Fruit fly (Drosophila melanogaster) whole organism, wandering third instar larva: ENCODE measurements around the gene AlaRS.

ENCODE experiments used
- Abd-B ChIP-seq: fragments of >200 bp; optimal IDR thresholded peaks from 2 replicates; lab custom pipeline; 2017; ENCODE audit warnings: missing biosample characterization, missing genetic modification characterization
- CG9705 ChIP-seq: fragments of 200-800 bp; sonication (Bioruptor generic); optimal IDR thresholded peaks from 2 replicates; lab custom pipeline; 2018; ENCODE audit warnings: missing biosample characterization, mild to moderate bottlenecking, missing genetic modification characterization
- CrebA ChIP-seq: fragments of 200-800 bp; sonication (Bioruptor generic); optimal IDR thresholded peaks from 2 replicates; lab custom pipeline; 2016; ENCODE audit warnings: missing biosample characterization, mild to moderate bottlenecking, missing genetic modification characterization, borderline replicate concordance
- Dfd ChIP-seq: fragments of >200 bp; optimal IDR thresholded peaks from 2 replicates; lab custom pipeline; 2017; ENCODE audit warnings: missing biosample characterization, missing genetic modification characterization
- Dif ChIP-seq: fragments of 200-275, 200-300 bp; sonication (Bioruptor generic); optimal IDR thresholded peaks from 2 replicates; lab custom pipeline; 2018; ENCODE audit warnings: missing biosample characterization, missing genetic modification characterization; ENCODE audit not compliant: partially characterized antibody
- OdsH ChIP-seq: fragments of 200-800 bp; sonication (Bioruptor generic); optimal IDR thresholded peaks from 2 replicates; lab custom pipeline; 2016; ENCODE audit warnings: missing biosample characterization, mild to moderate bottlenecking, missing genetic modification characterization
- Rel ChIP-seq, 2 experiments: fragments of 200-800 bp; sonication (Bioruptor generic) in 1 of 2; optimal IDR thresholded peaks; 2 replicates in 1 of 2; 3 replicates in 1 of 2; lab custom pipeline; 2016 to 2019; ENCODE audit warnings: mild to moderate bottlenecking in 2 of 2, missing biosample characterization in 2 of 2, missing genetic modification characterization in 2 of 2, moderate library complexity in 1 of 2
- foxo ChIP-seq, 2 experiments: fragments of 200-800 bp; sonication (Bioruptor generic); optimal IDR thresholded peaks; 2 replicates in 1 of 2; 3 replicates in 1 of 2; lab custom pipeline; 2016 to 2017; ENCODE audit warnings: missing biosample characterization in 2 of 2, missing genetic modification characterization in 2 of 2
- lola ChIP-seq: fragments of >200 bp; optimal IDR thresholded peaks from 2 replicates; lab custom pipeline; 2017; ENCODE audit warnings: missing biosample characterization, missing genetic modification characterization
- pan ChIP-seq: fragments of >200 bp; optimal IDR thresholded peaks from 2 replicates; lab custom pipeline; 2017
- psq ChIP-seq: fragments of 200-800 bp; sonication (Bioruptor generic); optimal IDR thresholded peaks from 3 replicates; lab custom pipeline; 2017; ENCODE audit warnings: missing biosample characterization, mild to moderate bottlenecking, missing genetic modification characterization, moderate library complexity
- sage ChIP-seq: fragments of 200-800 bp; sonication (Bioruptor generic); optimal IDR thresholded peaks from 2 replicates; lab custom pipeline; 2016; ENCODE audit warnings: missing biosample characterization, mild to moderate bottlenecking, missing genetic modification characterization

DNA sequence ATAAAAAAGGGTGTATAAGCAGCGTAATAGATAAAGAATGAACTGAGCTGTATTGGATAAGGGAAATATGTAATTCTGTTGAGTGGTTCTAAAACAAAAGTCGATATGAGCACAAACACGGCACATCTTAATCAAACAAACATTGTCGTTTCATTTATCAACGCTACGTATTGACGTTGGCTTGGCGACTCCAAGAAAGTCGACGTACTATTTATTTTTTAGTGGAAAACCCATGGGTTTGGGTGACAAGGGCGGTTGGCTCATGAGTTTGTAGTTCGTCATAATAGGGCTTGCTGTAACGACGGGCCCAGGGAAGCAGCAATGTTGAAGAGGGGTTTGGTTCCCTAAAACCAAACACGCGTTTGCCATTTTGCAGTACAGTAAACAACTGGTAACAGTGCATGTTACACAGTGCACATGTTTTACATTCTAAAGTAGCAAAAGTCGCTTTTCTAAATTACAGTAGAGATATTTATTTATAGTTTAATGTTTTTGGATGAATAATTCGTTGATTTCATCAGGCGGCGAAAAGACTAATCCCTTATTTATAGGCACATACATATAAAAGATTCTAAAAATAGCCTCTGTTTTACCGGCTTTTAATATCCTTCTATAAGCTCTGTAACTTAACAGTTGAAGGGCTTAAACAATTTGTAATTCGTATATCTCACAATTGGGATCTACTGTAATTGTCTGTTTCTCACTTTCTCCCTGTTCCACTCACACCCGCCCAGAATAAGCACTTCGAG lies 20.2 kb downstream of the AlaRS start:
- peak; percentile 59 for TF ChIP-seq psq
- TF ChIP-seq Dfd (GFP tag; lab: Kevin White, UChicago): no peak
- TF ChIP-seq sage (GFP tag; lab: Kevin White, UChicago): no peak
- no peak for TF ChIP-seq Dif (GFP tag; lab: Kevin White, UChicago)
- no peak for TF ChIP-seq lola (GFP tag; lab: Kevin White, UChicago)
- no peak for TF ChIP-seq Abd-B
- TF ChIP-seq pan (lab: Kevin White, UChicago): no peak
- peak in 1 of 2 experiments; percentile 49 for TF ChIP-seq foxo (GFP tag; optimal IDR thresholded peaks at IDR 0.05; lab: Kevin White, UChicago)
- TF ChIP-seq CG9705 (GFP tag; lab: Kevin White, UChicago): peak; percentile 7
- TF ChIP-seq OdsH (GFP tag; lab: Kevin White, UChicago): peak; percentile 36
- no peak for TF ChIP-seq Rel (GFP tag; optimal IDR thresholded peaks at IDR 0.05; lab: Kevin White, UChicago)
- no peak for TF ChIP-seq Rel (tag; optimal IDR thresholded peaks at IDR 0.05; lab: Kevin White, UChicago)
- no peak for TF ChIP-seq CrebA (GFP tag; lab: Kevin White, UChicago)
